Fruit fly (Drosophila melanogaster) whole organism, embryonic: ENCODE data around the gene CG14459.

Source experiments
- Atf3 ChIP-seq: fragments of 200-800 bp; sonication (Bioruptor generic); optimal IDR thresholded peaks from 3 replicates; lab custom pipeline; 2016; ENCODE audit warnings: missing biosample characterization, missing genetic modification characterization
- CG11695 ChIP-seq: fragments of 200-800 bp; sonication (Bioruptor generic); IDR thresholded peaks from 3 replicates; pipeline ENCODE4 v1.3.6; 2022; ENCODE audit warnings: missing biosample characterization, missing genetic modification characterization
- CG12236 ChIP-seq: fragments of 200-800 bp; sonication (Bioruptor generic); optimal IDR thresholded peaks from 2 replicates; lab custom pipeline; 2016; ENCODE audit warnings: missing biosample characterization, missing genetic modification characterization
- CG14710 ChIP-seq: fragments of 200-800 bp; sonication (Bioruptor generic); optimal IDR thresholded peaks from 3 replicates; lab custom pipeline; 2019; ENCODE audit warnings: missing biosample characterization, mild to moderate bottlenecking, missing genetic modification characterization, moderate library complexity
- CG32532 ChIP-seq: fragments of 200-800 bp; sonication (Bioruptor generic); IDR thresholded peaks from 2 replicates; pipeline ENCODE4 v1.3.6; 2022; ENCODE audit warnings: missing biosample characterization, missing genetic modification characterization
- CG3847 ChIP-seq: fragments of 200-800 bp; sonication (Bioruptor generic); IDR thresholded peaks from 2 replicates; pipeline ENCODE4 v1.3.6; 2022; ENCODE audit warnings: missing biosample characterization, missing genetic modification characterization
- CG6254 ChIP-seq: fragments of 200-800 bp; sonication (Bioruptor generic); optimal IDR thresholded peaks from 3 replicates; lab custom pipeline; 2017; ENCODE audit warnings: mild to moderate bottlenecking, missing biosample characterization, missing genetic modification reagents, missing genetic modification characterization
- D ChIP-seq, 2 experiments: fragments of 200-800 bp in 1 of 2; fragments of >200 bp in 1 of 2; sonication (Bioruptor generic) in 1 of 2; optimal IDR thresholded peaks; 2 replicates in 1 of 2; 3 replicates in 1 of 2; lab custom pipeline; 2017; ENCODE audit warnings: mild to moderate bottlenecking in 1 of 2, missing biosample characterization in 1 of 2, missing genetic modification characterization in 1 of 2, missing genetic modification reagents in 1 of 2
- Dbx ChIP-seq: fragments of 200-800 bp; sonication (Bioruptor generic); IDR thresholded peaks from 3 replicates; pipeline ENCODE4 v1.3.6; 2022; ENCODE audit warnings: missing biosample characterization, missing genetic modification characterization
- Deaf1 ChIP-seq: fragments of 200-800 bp; optimal IDR thresholded peaks from 3 replicates; lab custom pipeline; 2019; ENCODE audit warnings: missing biosample characterization, mild to moderate bottlenecking, missing genetic modification characterization, moderate library complexity
- Ets65A ChIP-seq: fragments of 200-800 bp; sonication (Bioruptor generic); peaks from one replicate; lab custom pipeline; 2016; ENCODE audit warnings: missing biosample characterization, missing genetic modification characterization
- GATAe ChIP-seq: fragments of 200-800 bp; sonication (Bioruptor generic); conservative IDR thresholded peaks from 2 replicates; pipeline ENCODE4 v1.3.6; 2022; ENCODE audit warnings: missing biosample characterization, missing genetic modification characterization
- Gsc ChIP-seq: fragments of 200-800 bp; sonication (Bioruptor generic); IDR thresholded peaks from 2 replicates; pipeline ENCODE4 v1.3.6; 2022; ENCODE audit warnings: missing biosample characterization, missing genetic modification characterization
- Hey ChIP-seq: fragments of 200-800 bp; sonication (Bioruptor generic); optimal IDR thresholded peaks from 3 replicates; lab custom pipeline; 2018; ENCODE audit warnings: missing biosample characterization, mild to moderate bottlenecking, missing genetic modification characterization
- Hr51 ChIP-seq, 2 experiments: fragments of 200-800 bp; sonication (Bioruptor generic); optimal IDR thresholded peaks; 2 replicates in 1 of 2; 3 replicates in 1 of 2; lab custom pipeline; 2016 to 2018; ENCODE audit warnings: missing biosample characterization in 2 of 2, missing genetic modification characterization in 2 of 2, mild to moderate bottlenecking in 1 of 2, moderate library complexity in 1 of 2
- Lim3 ChIP-seq: fragments of 200-800 bp; sonication (Bioruptor generic); IDR thresholded peaks from 2 replicates; pipeline ENCODE4 v1.3.6; 2022; ENCODE audit warnings: missing biosample characterization, missing genetic modification characterization
- NfI ChIP-seq: fragments of 200-800 bp; sonication (Bioruptor generic); optimal IDR thresholded peaks from 3 replicates; lab custom pipeline; 2018; ENCODE audit warnings: missing biosample characterization, mild to moderate bottlenecking, missing genetic modification characterization, moderate library complexity
- Six4 ChIP-seq: fragments of 200-800 bp; sonication (Bioruptor generic); optimal IDR thresholded peaks from 2 replicates; lab custom pipeline; 2016; ENCODE audit warnings: missing biosample characterization, missing genetic modification characterization
- Ssrp ChIP-seq: fragments of 200-800 bp; sonication (Bioruptor generic); optimal IDR thresholded peaks from 2 replicates; lab custom pipeline; 2018; ENCODE audit warnings: missing biosample characterization, mild to moderate bottlenecking, missing genetic modification characterization, moderate library complexity
- ap ChIP-seq: fragments of 200-800 bp; sonication (Bioruptor generic); IDR thresholded peaks from 2 replicates; pipeline ENCODE4 v1.3.6; 2022; ENCODE audit warnings: missing biosample characterization, missing genetic modification characterization
- chinmo ChIP-seq: fragments of 200-800 bp; sonication (Bioruptor generic); IDR thresholded peaks from 4 replicates; pipeline ENCODE4 v1.3.6; 2022; ENCODE audit warnings: missing biosample characterization, missing genetic modification characterization; ENCODE audit not compliant: partially characterized antibody
- crol ChIP-seq: fragments of 200-800 bp; sonication (Bioruptor generic); IDR thresholded peaks from 2 replicates; pipeline ENCODE4 v1.3.6; 2022; ENCODE audit warnings: missing biosample characterization, missing genetic modification characterization
- dysf ChIP-seq: fragments of 200-800 bp; sonication (Bioruptor generic); IDR thresholded peaks from 3 replicates; pipeline ENCODE4 v1.3.6; 2022; ENCODE audit warnings: missing biosample characterization, missing genetic modification characterization
- gsb-n ChIP-seq: fragments of 200-800 bp; sonication (Bioruptor generic); optimal IDR thresholded peaks from 3 replicates; lab custom pipeline; 2018; ENCODE audit warnings: missing biosample characterization, mild to moderate bottlenecking, missing genetic modification characterization
- jing ChIP-seq: fragments of 200-800 bp; sonication (Bioruptor generic); optimal IDR thresholded peaks from 2 replicates; lab custom pipeline; 2018; ENCODE audit warnings: missing biosample characterization, mild to moderate bottlenecking, missing genetic modification characterization
- kni ChIP-seq: fragments of 200-800 bp; sonication (Bioruptor generic); optimal IDR thresholded peaks from 3 replicates; lab custom pipeline; 2017; ENCODE audit warnings: mild to moderate bottlenecking, missing biosample characterization, missing genetic modification reagents, missing genetic modification characterization
- lab ChIP-seq: fragments of 200-800 bp; sonication (Bioruptor generic); optimal IDR thresholded peaks from 3 replicates; lab custom pipeline; 2017; ENCODE audit warnings: missing biosample characterization, missing genetic modification characterization, mild to moderate bottlenecking, moderate library complexity, missing genetic modification reagents
- nerfin-1 ChIP-seq: fragments of 200-800 bp; sonication (Bioruptor generic); optimal IDR thresholded peaks from 3 replicates; lab custom pipeline; 2019; ENCODE audit warnings: missing biosample characterization, mild to moderate bottlenecking, missing genetic modification characterization, moderate library complexity
- oc ChIP-seq: fragments of 200-800 bp; sonication (Bioruptor generic); optimal IDR thresholded peaks from 2 replicates; lab custom pipeline; 2018; ENCODE audit warnings: missing biosample characterization, mild to moderate bottlenecking, missing genetic modification characterization, moderate library complexity
- pros ChIP-seq: fragments of 200-800 bp; sonication (Bioruptor generic); optimal IDR thresholded peaks from 3 replicates; lab custom pipeline; 2019; ENCODE audit warnings: missing biosample characterization, mild to moderate bottlenecking, missing genetic modification characterization, moderate library complexity
- psq ChIP-seq: fragments of 200-800 bp; sonication (Bioruptor generic); optimal IDR thresholded peaks from 2 replicates; lab custom pipeline; 2017; ENCODE audit warnings: missing biosample characterization, missing genetic modification characterization
- repo ChIP-seq: fragments of 200-800 bp; sonication (Bioruptor generic); optimal IDR thresholded peaks from 2 replicates; lab custom pipeline; 2016; ENCODE audit warnings: missing biosample characterization, missing genetic modification characterization
- sob ChIP-seq: fragments of 200-800 bp; sonication (Bioruptor generic); IDR thresholded peaks from 2 replicates; pipeline ENCODE4 v1.3.6; 2022; ENCODE audit warnings: missing biosample characterization, missing genetic modification characterization
- tgo ChIP-seq: fragments of 200-800 bp; sonication (Bioruptor generic); IDR thresholded peaks from 3 replicates; pipeline ENCODE4 v1.3.6; 2022; ENCODE audit warnings: missing biosample characterization, missing genetic modification characterization
- tll ChIP-seq, 2 experiments: fragments of 200-800 bp in 1 of 2; fragments of >200 bp in 1 of 2; sonication (Bioruptor generic) in 1 of 2; optimal IDR thresholded peaks; 2 replicates each; lab custom pipeline; 2017 to 2019; ENCODE audit warnings: missing biosample characterization in 2 of 2, missing genetic modification characterization in 2 of 2, mild to moderate bottlenecking in 1 of 2, moderate library complexity in 1 of 2
- twi ChIP-seq: fragments of 200-800 bp; optimal IDR thresholded peaks from 2 replicates; lab custom pipeline; 2019; ENCODE audit warnings: missing biosample characterization, mild to moderate bottlenecking, missing genetic modification characterization, moderate library complexity
- zen ChIP-seq: fragments of 200-800 bp; sonication (Bioruptor generic); optimal IDR thresholded peaks from 3 replicates; lab custom pipeline; 2018; ENCODE audit warnings: missing biosample characterization, mild to moderate bottlenecking, missing genetic modification characterization, moderate library complexity

Gene CG14459

DNA sequence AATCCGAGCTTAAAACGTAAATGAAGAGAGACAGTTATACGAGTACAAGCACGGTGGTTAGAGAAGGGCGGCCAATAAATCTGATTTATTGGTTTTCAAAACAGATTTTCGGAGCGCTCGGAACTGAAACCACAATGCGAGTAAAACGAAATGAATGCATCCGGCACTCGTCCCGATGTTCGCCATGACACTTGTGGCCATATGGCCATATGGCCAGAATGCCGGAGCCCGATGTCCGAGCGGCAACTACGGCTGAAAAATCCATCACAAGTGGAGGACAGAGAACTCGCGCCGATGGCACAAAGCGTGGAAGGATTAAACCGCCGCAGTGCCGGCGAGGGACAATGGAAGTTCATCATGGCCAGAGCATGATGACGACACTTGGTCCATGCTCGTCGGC lies 48.6 kb downstream of the CG14459 start:
- TF ChIP-seq CG14710 (tag; lab: Kevin White, UChicago), result no peak
- peak; percentile 92 for TF ChIP-seq twi

DNA sequence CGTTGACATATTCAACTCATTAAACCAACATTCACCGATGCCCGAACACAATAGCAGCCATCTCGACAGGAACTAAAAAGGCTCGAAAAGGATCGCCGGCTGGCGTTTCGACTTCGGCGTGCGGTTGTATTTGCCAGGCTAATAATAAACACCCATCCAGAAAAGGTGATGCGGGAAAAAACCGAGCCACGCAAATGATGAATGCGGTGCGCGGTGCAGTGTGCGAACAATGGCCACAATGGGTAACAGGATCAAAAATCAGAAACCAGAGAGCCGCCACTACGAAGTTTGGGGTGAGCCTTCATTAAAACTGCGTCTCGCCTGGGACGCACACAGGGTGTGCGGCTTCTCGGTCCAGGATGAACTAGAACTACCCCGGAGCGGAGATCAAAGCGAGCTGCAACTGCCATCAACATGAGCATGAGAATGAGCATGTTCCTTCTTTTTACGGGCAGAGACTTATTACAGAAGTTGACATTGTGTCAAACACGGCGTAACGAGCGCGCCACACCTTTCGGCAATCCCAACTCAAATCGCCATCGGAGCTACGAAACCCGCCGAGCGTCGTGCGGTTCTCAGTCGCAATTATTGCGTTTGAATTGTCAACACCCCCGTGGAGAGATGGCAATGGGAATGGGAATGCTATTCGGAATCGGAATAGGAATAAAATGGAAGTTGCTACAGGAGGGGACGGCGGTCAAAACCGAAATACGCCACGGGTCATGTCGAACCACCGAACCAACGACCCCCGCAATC lies 49.6 kb downstream of the CG14459 start:
- TF ChIP-seq Deaf1 (tag; lab: Kevin White, UChicago), result peak; percentile 59
- TF ChIP-seq pros, result peak; percentile 94
- no peak for TF ChIP-seq jing (GFP tag; lab: Kevin White, UChicago)
- TF ChIP-seq gsb-n, result peak; percentile 1
- peak; percentile 63 for TF ChIP-seq kni (GFP tag; lab: Kevin White, UChicago)
- TF ChIP-seq CG6254 (GFP tag; lab: Kevin White, UChicago), result peak; percentile 33
- no peak for TF ChIP-seq CG12236
- TF ChIP-seq Atf3, result no peak
- TF ChIP-seq ap, result 0 out of 2 replicates have a peak, but pooled peaks have one; percentile 2
- no peak for TF ChIP-seq repo
- no peak for TF ChIP-seq psq (GFP tag; lab: Kevin White, UChicago)
- no peak for TF ChIP-seq Lim3 (GFP tag; lab: Robert Waterston, UW)
- TF ChIP-seq Hey (tag; lab: Kevin White, UChicago), result peak; percentile 23
- TF ChIP-seq tll (GFP tag; optimal IDR thresholded peaks at IDR 0.05; lab: Kevin White, UChicago), result peak in 1 of 2 experiments; percentile 64
- peak in 1 of 2 experiments; percentile 9 for TF ChIP-seq Hr51 (GFP tag; optimal IDR thresholded peaks at IDR 0.05; lab: Kevin White, UChicago)
- peak; percentile 7 for TF ChIP-seq nerfin-1 (tag; lab: Kevin White, UChicago)
- TF ChIP-seq Ets65A, result peak; percentile 7
- peak; percentile 62 for TF ChIP-seq zen (tag; lab: Kevin White, UChicago)
- peak; percentile 21 for TF ChIP-seq D (optimal IDR thresholded peaks at IDR 0.05; lab: Kevin White, UChicago)
- TF ChIP-seq D (GFP tag; optimal IDR thresholded peaks at IDR 0.05; lab: Kevin White, UChicago), result peak; percentile 52
- 0 out of 3 replicates have a peak, but pooled peaks have one; percentile 24 for TF ChIP-seq Dbx (GFP tag; lab: Robert Waterston, UW)

DNA sequence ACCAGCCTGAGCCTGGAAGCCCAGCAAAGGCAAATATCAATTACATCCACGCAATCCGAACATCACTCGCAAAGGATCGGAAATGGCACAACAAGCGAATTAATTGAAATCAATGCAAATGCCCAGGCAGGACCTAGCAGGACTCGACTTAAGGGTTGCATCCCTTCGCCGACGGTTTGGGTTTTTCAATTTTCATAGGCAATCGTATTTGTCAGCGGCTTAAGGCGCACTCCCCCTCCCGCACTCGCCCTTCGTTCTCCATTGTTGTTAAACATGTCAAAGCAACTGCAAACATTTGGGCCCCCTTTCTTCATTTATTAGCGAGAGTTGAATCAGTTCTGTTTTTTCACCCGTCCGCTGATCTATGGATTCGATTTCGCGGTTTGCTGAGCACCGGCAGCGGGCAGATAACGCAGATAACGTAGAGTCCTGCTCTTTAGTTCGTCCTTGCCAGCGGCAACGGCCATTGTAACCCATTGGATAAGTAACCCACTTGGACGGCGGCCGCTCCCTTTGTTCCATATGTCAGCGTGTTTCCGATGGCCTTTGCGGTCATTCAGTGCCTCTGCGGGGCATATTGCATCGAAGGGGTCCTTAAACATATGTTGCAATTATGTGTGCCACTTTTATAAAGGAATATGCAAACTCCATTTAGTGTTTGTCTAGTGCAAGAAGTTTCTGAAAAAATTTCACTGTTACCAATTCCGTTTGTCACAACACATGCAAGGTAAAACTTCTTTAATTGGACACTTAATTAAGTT lies 51.1 kb downstream of the CG14459 start:
- TF ChIP-seq dysf (GFP tag; lab: Robert Waterston, UW), result 0 out of 3 replicates have a peak, but pooled peaks have one; percentile 19
- no peak for TF ChIP-seq lab (GFP tag; lab: Kevin White, UChicago)
- TF ChIP-seq NfI (GFP tag; lab: Kevin White, UChicago), result no peak
- peak; percentile 82 for TF ChIP-seq pros
- TF ChIP-seq Gsc (GFP tag; lab: Robert Waterston, UW), result no peak
- TF ChIP-seq sob (GFP tag; lab: Robert Waterston, UW), result no peak
- no peak for TF ChIP-seq CG32532
- peak; percentile 72 for TF ChIP-seq oc
- TF ChIP-seq tll (GFP tag; optimal IDR thresholded peaks at IDR 0.05; lab: Kevin White, UChicago), result peak in 1 of 2 experiments; percentile 0
- TF ChIP-seq Six4 (GFP tag; lab: Kevin White, UChicago), result no peak
- TF ChIP-seq GATAe (GFP tag; lab: Robert Waterston, UW), result no peak
- TF ChIP-seq tgo (GFP tag; lab: Robert Waterston, UW), result no peak
- no peak for TF ChIP-seq CG11695
- TF ChIP-seq Ssrp, result no peak
- peak; percentile 94 for TF ChIP-seq twi
- 0 out of 4 replicates have a peak, but pooled peaks have one; percentile 40 for TF ChIP-seq chinmo (GFP tag; lab: Robert Waterston, UW)
- no peak for TF ChIP-seq CG3847 (GFP tag; lab: Robert Waterston, UW)
- peak; percentile 59; the same call in 1 of the 2 replicates for TF ChIP-seq crol (GFP tag; lab: Robert Waterston, UW)
- TF ChIP-seq, all 482 proteins: peak for 7
